Worm (Caenorhabditis elegans) whole organism, midembryonic: ENCODE results near the gene K03B8.14.

Experiments
- T22C8.4 ChIP-seq: fragments of 200-800 bp; sonication (Bioruptor generic); IDR thresholded peaks from 2 replicates; pipeline ENCODE4 v1.3.6; 2022; ENCODE audit warnings: missing genetic modification characterization, missing compliant biosample characterization
- cog-1 ChIP-seq: sonication (generic microtip); optimal IDR thresholded peaks from 2 replicates; lab custom pipeline; 2016; ENCODE audit warnings: missing genetic modification characterization, missing compliant biosample characterization
- flt-1 ChIP-seq: fragments of 200-800 bp; sonication (Bioruptor generic); IDR thresholded peaks from 2 replicates; pipeline ENCODE4 v1.3.6; 2022; ENCODE audit warnings: missing genetic modification characterization, missing compliant biosample characterization
- klf-2 ChIP-seq: fragments of 200-800 bp; sonication (Bioruptor generic); conservative IDR thresholded peaks from 2 replicates; pipeline ENCODE4 v1.3.6; 2022; ENCODE audit warnings: missing genetic modification reagents, missing genetic modification characterization, missing compliant biosample characterization
- med-1 ChIP-seq: sonication (generic microtip); optimal IDR thresholded peaks from 2 replicates; lab custom pipeline; 2017; ENCODE audit warnings: missing genetic modification characterization, mild to moderate bottlenecking, missing compliant biosample characterization, antibody characterized with exemption, missing genetic modification reagents; ENCODE audit not compliant: insufficient read depth
- ref-1 ChIP-seq: fragments of 200-800 bp; sonication (Bioruptor generic); conservative IDR thresholded peaks from 2 replicates; pipeline ENCODE4 v1.3.6; 2022; ENCODE audit warnings: missing genetic modification reagents, missing genetic modification characterization, missing compliant biosample characterization
- tab-1 ChIP-seq: fragments of 200-800 bp; sonication (Bioruptor generic); IDR thresholded peaks from 2 replicates; pipeline ENCODE4 v1.3.6; 2022; ENCODE audit warnings: missing genetic modification characterization, missing compliant biosample characterization
- ztf-23 ChIP-seq: fragments of 200-800 bp; sonication (Bioruptor generic); IDR thresholded peaks from 2 replicates; pipeline ENCODE4 v1.3.6; 2022; ENCODE audit warnings: missing genetic modification reagents, missing genetic modification characterization, missing compliant biosample characterization
- ztf-29 ChIP-seq: fragments of 200-800 bp; sonication (Bioruptor generic); IDR thresholded peaks from 2 replicates; pipeline ENCODE4 v1.3.6; 2022; ENCODE audit warnings: missing genetic modification reagents, missing genetic modification characterization, missing compliant biosample characterization

Gene K03B8.14

DNA sequence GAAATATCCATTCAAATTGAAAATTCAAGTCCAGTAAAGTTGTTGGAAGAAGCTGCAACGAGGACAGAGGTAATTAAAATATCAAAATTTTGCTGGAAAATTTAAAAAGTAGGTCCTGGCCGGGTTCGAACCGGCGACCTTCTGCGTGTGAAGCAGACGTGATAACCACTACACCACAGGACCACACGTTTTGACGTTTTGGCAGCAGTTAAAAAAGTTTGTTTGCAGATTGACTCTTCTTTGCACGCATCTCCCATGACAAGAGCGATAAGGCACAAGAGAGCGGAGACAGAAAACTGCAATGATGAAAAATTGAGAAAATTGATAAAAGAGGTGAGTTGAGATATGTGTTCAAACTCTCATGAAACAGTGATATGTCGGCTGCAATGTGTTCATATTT, 21.8 kb downstream of the K03B8.14 start:
- TF ChIP-seq klf-2, result no peak
- TF ChIP-seq ztf-23 (GFP tag; lab: Robert Waterston, UW), result 0 out of 2 replicates have a peak, but pooled peaks have one; percentile 20
- TF ChIP-seq ref-1 (GFP tag; lab: Robert Waterston, UW), result 0 out of 2 replicates have a peak, but pooled peaks have one; percentile 32
- no peak for TF ChIP-seq cog-1 (tag; lab: Kevin White, UChicago)

DNA sequence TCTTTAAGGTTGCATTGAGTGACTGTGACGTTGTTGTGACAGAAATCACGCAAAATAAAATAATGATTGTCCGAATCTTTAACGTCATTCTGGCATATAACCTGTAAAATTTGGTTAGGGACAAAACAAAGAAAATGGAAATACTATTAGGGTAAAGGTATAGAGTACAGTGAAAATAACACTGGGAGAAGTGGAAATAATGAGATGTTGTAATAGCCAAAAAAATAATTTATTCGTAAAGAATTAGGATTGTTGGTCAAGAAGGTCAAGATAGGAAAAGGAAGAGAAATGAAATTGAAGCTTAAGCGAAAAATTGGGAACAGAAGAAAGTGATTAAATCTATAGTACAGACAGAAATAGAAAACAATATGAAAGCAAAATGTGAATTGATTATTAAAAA, 24.8 kb downstream of the K03B8.14 start, which contains the start of gene deg-3:
deg-3 (minus strand) TSS at position 101 of the 400 bp plus-strand sequence.
- no peak for TF ChIP-seq flt-1 (GFP tag; lab: Robert Waterston, UW)
- no peak for TF ChIP-seq med-1 (GFP tag; lab: Kevin White, UChicago)
- TF ChIP-seq T22C8.4 (GFP tag; lab: Robert Waterston, UW), result no peak
- no peak for TF ChIP-seq ztf-29 (GFP tag; lab: Robert Waterston, UW)
- TF ChIP-seq klf-2, result no peak
- TF ChIP-seq tab-1 (GFP tag; lab: Robert Waterston, UW), result no peak
- TF ChIP-seq ref-1 (GFP tag; lab: Robert Waterston, UW), result no peak
- no peak for TF ChIP-seq cog-1 (tag; lab: Kevin White, UChicago)
- TF ChIP-seq ztf-23 (GFP tag; lab: Robert Waterston, UW), result no peak

DNA sequence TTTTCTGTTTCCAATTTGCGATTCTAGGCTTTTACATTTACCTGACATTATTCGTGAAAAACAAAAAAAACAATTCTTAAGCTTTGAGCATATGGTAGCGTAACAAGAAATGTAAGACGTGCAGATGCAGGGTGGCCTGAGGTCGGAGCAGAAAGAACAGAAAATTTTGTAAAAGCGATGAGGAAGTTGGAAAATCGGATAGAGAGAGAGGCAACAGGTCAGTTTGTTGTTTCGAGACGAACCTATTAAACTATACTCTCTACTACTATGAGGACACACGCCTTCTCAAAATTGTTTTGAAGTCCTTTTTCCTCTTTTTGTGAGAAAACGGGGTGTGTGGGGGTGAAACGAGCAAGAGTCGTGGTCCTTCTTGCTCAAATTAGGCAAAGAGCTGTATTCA, 31.3 kb downstream of the K03B8.14 start, which contains the start of gene des-2:
des-2 (minus strand) TSS at position 101 of the 400 bp plus-strand sequence.
- TF ChIP-seq tab-1 (GFP tag; lab: Robert Waterston, UW) (no peak), ztf-23 (GFP tag; lab: Robert Waterston, UW) (no peak), cog-1 (tag; lab: Kevin White, UChicago) (no peak), klf-2 (no peak), T22C8.4 (GFP tag; lab: Robert Waterston, UW) (no peak), ref-1 (GFP tag; lab: Robert Waterston, UW) (no peak), med-1 (GFP tag; lab: Kevin White, UChicago) (no peak), ztf-29 (GFP tag; lab: Robert Waterston, UW) (no peak), flt-1 (GFP tag; lab: Robert Waterston, UW) (no peak)

DNA sequence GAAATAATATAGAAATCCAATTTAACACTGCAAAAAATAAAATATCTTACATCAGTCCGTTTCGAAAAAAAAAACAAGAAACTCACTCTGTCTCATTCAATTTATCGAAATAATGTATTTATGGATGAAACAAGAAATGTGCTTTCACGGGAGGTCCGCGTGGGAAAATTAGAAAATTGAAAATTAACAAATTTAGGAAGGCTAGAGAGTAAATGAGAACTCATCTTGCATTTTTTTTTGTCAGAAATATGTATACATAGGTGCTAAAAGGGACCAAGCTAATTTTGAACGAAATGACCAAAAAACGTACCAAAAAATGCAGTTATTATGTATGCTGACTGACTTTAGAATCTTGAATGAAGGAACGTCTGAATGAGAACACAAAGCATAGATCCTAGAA, 34.3 kb downstream of the K03B8.14 start, which contains the start of gene T26H10.2:
T26H10.2 (minus strand) TSS at position 101 of the 400 bp plus-strand sequence.
- TF ChIP-seq klf-2 (no peak), ref-1 (GFP tag; lab: Robert Waterston, UW) (no peak), tab-1 (GFP tag; lab: Robert Waterston, UW) (no peak), T22C8.4 (GFP tag; lab: Robert Waterston, UW) (no peak), ztf-29 (GFP tag; lab: Robert Waterston, UW) (no peak), flt-1 (GFP tag; lab: Robert Waterston, UW) (no peak), ztf-23 (GFP tag; lab: Robert Waterston, UW) (no peak), med-1 (GFP tag; lab: Kevin White, UChicago) (no peak), cog-1 (tag; lab: Kevin White, UChicago) (no peak)

DNA sequence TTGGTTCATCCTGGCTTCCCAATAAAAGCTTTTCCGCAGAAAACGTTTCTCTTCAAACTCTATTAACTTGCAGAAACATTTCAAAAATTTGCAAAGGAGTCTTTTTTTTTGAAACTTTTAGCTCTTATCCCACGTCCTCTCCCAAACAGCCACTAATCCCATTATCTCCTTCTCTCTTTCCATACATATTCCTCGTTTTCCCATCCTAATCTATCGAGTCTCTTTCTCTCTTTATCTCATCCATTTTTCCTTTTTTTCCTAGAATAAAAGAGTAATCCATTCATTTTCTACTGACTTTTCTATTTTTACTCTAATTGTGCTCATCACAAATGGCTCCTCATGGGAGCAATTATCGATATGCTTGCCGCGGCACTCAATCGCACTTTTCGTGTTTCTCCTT, 38.4 kb downstream of the K03B8.14 start:
- TF ChIP-seq T22C8.4 (GFP tag; lab: Robert Waterston, UW), result no peak
- no peak for TF ChIP-seq klf-2
- TF ChIP-seq cog-1 (tag; lab: Kevin White, UChicago), result no peak
- no peak for TF ChIP-seq med-1 (GFP tag; lab: Kevin White, UChicago)
- TF ChIP-seq ref-1 (GFP tag; lab: Robert Waterston, UW), result no peak
- TF ChIP-seq flt-1 (GFP tag; lab: Robert Waterston, UW), result no peak

DNA sequence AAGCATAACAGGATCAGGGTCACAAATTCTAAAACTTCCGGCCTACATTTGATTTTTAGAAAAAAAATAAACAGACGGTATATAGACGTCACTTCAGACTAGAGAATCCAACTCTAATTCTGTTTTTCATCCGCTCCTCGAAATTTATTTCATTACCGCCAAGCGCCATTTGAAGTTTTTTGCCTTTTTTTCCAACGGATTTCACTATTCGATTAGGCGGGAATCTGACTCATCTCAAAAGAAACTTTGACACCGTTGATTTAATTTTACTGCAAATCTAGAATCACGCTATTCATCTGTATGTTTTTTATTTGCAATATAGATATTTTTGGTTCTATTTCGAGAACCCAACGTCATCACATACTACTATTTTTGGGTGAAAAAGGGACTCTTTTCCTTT, 40.5 kb downstream of the K03B8.14 start:
- no peak for TF ChIP-seq ztf-23 (GFP tag; lab: Robert Waterston, UW)
- TF ChIP-seq flt-1 (GFP tag; lab: Robert Waterston, UW), result no peak
- TF ChIP-seq klf-2, result no peak
- no peak for TF ChIP-seq tab-1 (GFP tag; lab: Robert Waterston, UW)
- no peak for TF ChIP-seq T22C8.4 (GFP tag; lab: Robert Waterston, UW)
- no peak for TF ChIP-seq med-1 (GFP tag; lab: Kevin White, UChicago)
- TF ChIP-seq cog-1 (tag; lab: Kevin White, UChicago), result no peak
- TF ChIP-seq ztf-29 (GFP tag; lab: Robert Waterston, UW), result no peak
- no peak for TF ChIP-seq ref-1 (GFP tag; lab: Robert Waterston, UW)

DNA sequence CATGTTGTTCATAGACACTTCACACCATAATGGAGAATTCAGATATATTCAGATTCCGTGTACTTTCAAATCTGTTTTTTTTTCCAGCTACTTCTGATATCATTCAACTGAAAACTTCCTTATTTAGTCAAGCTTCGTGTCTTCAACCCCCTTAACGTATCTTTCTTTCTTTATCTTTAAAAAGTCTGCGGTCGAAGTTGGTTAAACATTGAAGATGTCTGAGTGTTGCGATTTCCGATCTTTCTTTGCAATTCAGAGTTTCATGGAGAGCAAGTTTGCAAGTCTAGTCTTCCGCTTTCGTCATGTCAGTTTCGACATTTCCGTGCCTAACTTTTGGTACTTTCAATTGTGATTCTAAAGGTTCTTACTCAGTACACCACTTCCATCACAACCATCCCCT, 44.9 kb downstream of the K03B8.14 start:
- TF ChIP-seq cog-1 (tag; lab: Kevin White, UChicago) (no peak), med-1 (GFP tag; lab: Kevin White, UChicago) (no peak), ztf-23 (GFP tag; lab: Robert Waterston, UW) (no peak), tab-1 (GFP tag; lab: Robert Waterston, UW) (no peak), klf-2 (no peak), T22C8.4 (GFP tag; lab: Robert Waterston, UW) (no peak), ref-1 (GFP tag; lab: Robert Waterston, UW) (no peak)

DNA sequence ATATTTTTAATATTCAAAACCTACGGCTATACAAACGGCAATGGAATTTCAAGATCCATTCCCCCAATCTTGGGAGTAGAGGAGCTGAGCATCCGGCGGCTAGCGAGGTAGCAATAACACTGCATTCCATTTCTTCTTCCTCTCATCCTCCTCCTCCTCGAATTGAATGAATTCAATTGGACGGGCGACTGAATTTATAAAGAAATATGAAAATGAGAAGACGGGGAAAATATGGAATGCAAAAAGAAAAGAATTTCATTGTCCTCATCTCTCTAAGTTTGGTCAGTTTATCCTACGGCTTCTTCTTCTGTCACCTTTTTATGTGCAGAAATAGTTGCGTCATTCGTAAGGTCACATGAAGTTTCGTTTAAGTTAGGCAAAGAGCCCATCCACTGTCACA, 46.1 kb downstream of the K03B8.14 start:
- no peak for TF ChIP-seq med-1 (GFP tag; lab: Kevin White, UChicago)
- TF ChIP-seq klf-2, result no peak
- no peak for TF ChIP-seq tab-1 (GFP tag; lab: Robert Waterston, UW)
- TF ChIP-seq ref-1 (GFP tag; lab: Robert Waterston, UW), result no peak
- TF ChIP-seq T22C8.4 (GFP tag; lab: Robert Waterston, UW), result no peak
- no peak for TF ChIP-seq flt-1 (GFP tag; lab: Robert Waterston, UW)
- TF ChIP-seq ztf-29 (GFP tag; lab: Robert Waterston, UW), result no peak
- TF ChIP-seq ztf-23 (GFP tag; lab: Robert Waterston, UW), result no peak
- TF ChIP-seq cog-1 (tag; lab: Kevin White, UChicago), result no peak

DNA sequence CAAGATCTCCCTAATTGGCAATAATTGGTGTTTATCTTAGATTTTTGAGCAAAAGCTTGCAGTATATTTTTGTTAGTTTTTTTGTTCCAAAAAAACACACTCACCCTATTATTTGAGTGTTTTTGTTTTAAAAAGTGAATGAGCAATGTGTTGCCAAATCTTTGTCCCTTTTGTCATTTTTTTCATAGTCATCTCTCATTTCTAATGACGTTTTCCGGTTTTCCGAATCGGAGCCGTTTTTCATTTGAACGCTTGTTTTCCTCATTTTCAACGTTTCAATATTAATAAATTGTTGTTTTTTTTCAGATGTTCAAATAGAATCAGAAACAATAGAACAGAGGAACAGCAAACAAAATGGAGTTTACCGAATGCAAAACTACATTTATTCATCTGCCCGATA, 48.2 kb downstream of the K03B8.14 start, which contains the start of gene dmsr-1:
dmsr-1 (plus strand) TSS at position 301 of the 400 bp plus-strand sequence.
- TF ChIP-seq klf-2 (no peak), ztf-23 (GFP tag; lab: Robert Waterston, UW) (no peak), ref-1 (GFP tag; lab: Robert Waterston, UW) (no peak), tab-1 (GFP tag; lab: Robert Waterston, UW) (no peak), flt-1 (GFP tag; lab: Robert Waterston, UW) (no peak), ztf-29 (GFP tag; lab: Robert Waterston, UW) (no peak), cog-1 (tag; lab: Kevin White, UChicago) (no peak), T22C8.4 (GFP tag; lab: Robert Waterston, UW) (no peak), med-1 (GFP tag; lab: Kevin White, UChicago) (no peak)
